Fruit fly (Drosophila melanogaster): Measurements from ENCODE around the gene CG13738.
A peak's percentile ranks its signal among the peaks of the same experiment; 100 is the strongest.

Gene CG13738

dm6 chr3L:13928769-13929594 is 44.3 kb downstream of the CG13738 start, which contains the start of the genes CG8833 and DCTN1-p150 (continued):
- TF ChIP-seq mirr (GFP tag; optimal IDR thresholded peaks at IDR 0.05), result no peak
- peak; percentile 31 for TF ChIP-seq PHDP (tag; optimal IDR thresholded peaks at IDR 0.05)
- no peak for TF ChIP-seq TFAM (GFP tag; optimal IDR thresholded peaks at IDR 0.05)
- peak; percentile 70 for TF ChIP-seq CG12391 (tag; optimal IDR thresholded peaks at IDR 0.05)
- TF ChIP-seq CG1602 (GFP tag; optimal IDR thresholded peaks at IDR 0.05), result peak; percentile 44
- no peak for TF ChIP-seq CG18476 (GFP tag; optimal IDR thresholded peaks at IDR 0.05)
- no peak for TF ChIP-seq crol (GFP tag; IDR thresholded peaks at IDR 0.05)
- TF ChIP-seq CG3163 (GFP tag; optimal IDR thresholded peaks at IDR 0.05), result no peak
- no peak for TF ChIP-seq H2.0 (GFP tag; IDR thresholded peaks at IDR 0.05)
- TF ChIP-seq CG14965 (GFP tag; optimal IDR thresholded peaks at IDR 0.05; ENCODE audit: borderline replicate concordance), result no peak
- TF ChIP-seq sim (GFP tag; IDR thresholded peaks at IDR 0.05), result no peak
- TF ChIP-seq CG7372 (GFP tag; IDR thresholded peaks at IDR 0.05), result no peak
- no peak for TF ChIP-seq Oli (tag; optimal IDR thresholded peaks at IDR 0.05)
- TF ChIP-seq CG8478 (optimal IDR thresholded peaks at IDR 0.05), result no peak
- peak; percentile 58 for TF ChIP-seq mam (GFP tag; optimal IDR thresholded peaks at IDR 0.05)
- TF ChIP-seq CG1647 (GFP tag; optimal IDR thresholded peaks at IDR 0.05), result no peak
- TF ChIP-seq gt (GFP tag; IDR thresholded peaks at IDR 0.05), result no peak
- no peak for TF ChIP-seq CG11695 (GFP tag; IDR thresholded peaks at IDR 0.05)
- TF ChIP-seq Chrac-16 (GFP tag; optimal IDR thresholded peaks at IDR 0.05), result peak; percentile 63
- no peak for TF ChIP-seq CG4328 (GFP tag; optimal IDR thresholded peaks at IDR 0.05)
- TF ChIP-seq CG5245 (GFP tag; optimal IDR thresholded peaks at IDR 0.05), result peak; percentile 16
- peak; percentile 21 for TF ChIP-seq Ets97D (GFP tag; optimal IDR thresholded peaks at IDR 0.05)
- peak; percentile 59 for TF ChIP-seq CG30403 (GFP tag; optimal IDR thresholded peaks at IDR 0.05)
- no peak for TF ChIP-seq peb (GFP tag; IDR thresholded peaks at IDR 0.05)
- no peak for TF ChIP-seq Asciz (GFP tag; optimal IDR thresholded peaks at IDR 0.05)
- TF ChIP-seq CG15011 (GFP tag; optimal IDR thresholded peaks at IDR 0.05), result no peak
- peak; percentile 27 for TF ChIP-seq Blimp-1 (GFP tag; optimal IDR thresholded peaks at IDR 0.05)
- TF ChIP-seq Bteb2 (GFP tag; optimal IDR thresholded peaks at IDR 0.05), result no peak
- no peak for TF ChIP-seq CG8388 (GFP tag; optimal IDR thresholded peaks at IDR 0.05)
- TF ChIP-seq sisA (GFP tag; IDR thresholded peaks at IDR 0.05), result peak; percentile 29; the same call in 1 of the 2 replicates
- no peak for TF ChIP-seq kni (GFP tag; optimal IDR thresholded peaks at IDR 0.05)
- TF ChIP-seq CG10431 (GFP tag; optimal IDR thresholded peaks at IDR 0.05), result no peak
- peak; percentile 7 for TF ChIP-seq CG10462 (GFP tag; optimal IDR thresholded peaks at IDR 0.05)
- TF ChIP-seq CG31441 (GFP tag; IDR thresholded peaks at IDR 0.05), result peak; percentile 85
- no peak for TF ChIP-seq gcm (GFP tag; optimal IDR thresholded peaks at IDR 0.05)
- TF ChIP-seq seq (GFP tag; IDR thresholded peaks at IDR 0.05), result 0 out of 2 replicates have a peak, but pooled peaks have one; percentile 14
- TF ChIP-seq chn (GFP tag; optimal IDR thresholded peaks at IDR 0.05), result peak; percentile 32
- peak; percentile 43; the same call in 1 of the 2 replicates for TF ChIP-seq unc-4 (GFP tag; IDR thresholded peaks at IDR 0.05; ENCODE audit: partially characterized antibody)
- no peak for TF ChIP-seq Dfd (GFP tag; optimal IDR thresholded peaks at IDR 0.05)
- TF ChIP-seq Xbp1 (GFP tag; optimal IDR thresholded peaks at IDR 0.05), result peak; percentile 73
- no peak for TF ChIP-seq jumu (GFP tag; optimal IDR thresholded peaks at IDR 0.05)
- TF ChIP-seq CG7556 (GFP tag; optimal IDR thresholded peaks at IDR 0.05), result peak; percentile 20
- no peak for TF ChIP-seq wor (GFP tag; IDR thresholded peaks at IDR 0.05)
- no peak for TF ChIP-seq CG10147 (GFP tag; optimal IDR thresholded peaks at IDR 0.05)
- no peak for TF ChIP-seq grn (GFP tag; optimal IDR thresholded peaks at IDR 0.05)
- TF ChIP-seq CG32532 (GFP tag; IDR thresholded peaks at IDR 0.05), result peak; percentile 51
- TF ChIP-seq CG33557 (GFP tag; optimal IDR thresholded peaks at IDR 0.05), result no peak
- peak; percentile 19; the same call in 1 of the 2 replicates for TF ChIP-seq HLH3B (GFP tag; IDR thresholded peaks at IDR 0.05)
- peak; percentile 43; the same call in 1 of the 2 replicates for TF ChIP-seq esg (GFP tag; conservative IDR thresholded peaks at IDR 0.05)
- no peak for TF ChIP-seq Lpt (GFP tag; optimal IDR thresholded peaks at IDR 0.05)

Measured in whole organism, embryonic.